Fruit fly (Drosophila melanogaster) ovary, adult (tissue): ENCODE measurements around the gene CG11403.

Experiments
- CG17801 ChIP-seq: fragments of 200-800 bp; optimal IDR thresholded peaks from 2 replicates; lab custom pipeline; 2019; ENCODE audit warnings: missing biosample characterization, mild to moderate bottlenecking, missing genetic modification characterization, moderate library complexity; ENCODE audit not compliant: partially characterized antibody

Gene CG11403

dm6 chrX:1235618-1236006 lies 4.1 kb downstream of the CG11403 start:
- TF ChIP-seq CG17801 (GFP tag; lab: Kevin White, UChicago) = no peak

- TF ChIP-seq CG17801 (GFP tag; lab: Kevin White, UChicago) = peak; percentile 95
Measured at dm6 chrX:1234817-1235617, 4.7 kb downstream of the CG11403 start.

DNA sequence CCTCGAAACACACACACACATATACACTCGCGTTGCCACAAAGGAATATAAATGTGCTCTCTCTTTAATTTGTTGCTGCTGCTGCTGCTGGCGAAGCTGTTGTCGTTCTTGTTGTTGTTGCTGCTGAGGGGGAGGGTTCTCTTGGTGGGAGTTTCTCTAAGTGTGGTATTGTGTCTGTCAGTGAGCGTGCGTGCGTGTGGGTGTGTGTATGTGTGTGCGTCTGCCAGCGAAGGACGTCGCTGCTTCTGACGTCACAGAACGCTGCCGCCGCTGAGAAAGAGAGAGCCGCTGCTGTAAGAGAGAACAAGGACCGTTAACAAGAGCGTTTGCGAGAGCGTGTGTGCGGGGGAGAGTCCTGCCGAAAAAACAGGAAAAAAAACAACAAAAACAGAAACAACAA lies 5.7 kb downstream of the CG11403 start:
- no peak for TF ChIP-seq CG17801 (GFP tag; lab: Kevin White, UChicago)

DNA sequence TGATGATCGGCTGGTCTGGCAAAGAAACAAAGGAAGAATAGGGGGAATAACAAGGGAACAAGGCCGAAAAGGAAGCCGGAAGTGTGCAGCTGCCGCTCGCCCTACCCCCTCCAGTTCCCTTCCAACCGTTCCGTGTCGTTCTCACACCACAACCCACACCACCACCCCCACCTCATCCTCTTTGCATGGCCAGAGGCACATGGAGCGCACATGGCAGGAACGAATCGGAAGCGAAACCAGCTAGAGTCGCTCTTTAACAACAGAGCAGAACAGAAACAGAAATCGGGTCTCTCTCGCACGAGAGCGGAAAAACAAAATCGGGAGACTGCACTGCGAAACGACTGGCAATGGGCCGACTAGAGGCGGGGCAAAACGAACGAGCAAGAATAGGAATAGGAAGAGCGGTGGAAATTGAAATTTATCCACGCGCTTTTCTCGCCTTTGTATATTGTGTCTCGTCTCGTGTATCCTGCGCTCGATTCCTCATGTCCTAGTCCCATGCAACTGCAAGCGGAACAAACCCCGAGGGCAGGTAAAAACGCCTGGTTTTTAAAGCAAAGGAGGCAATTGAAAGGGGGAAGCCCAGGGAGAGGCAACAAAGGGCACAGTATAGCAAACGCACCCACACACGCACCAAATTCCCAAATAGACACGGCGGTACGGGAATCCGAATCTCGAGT lies 7.0 kb downstream of the CG11403 start:
- TF ChIP-seq CG17801 (GFP tag; lab: Kevin White, UChicago) = no peak

DNA sequence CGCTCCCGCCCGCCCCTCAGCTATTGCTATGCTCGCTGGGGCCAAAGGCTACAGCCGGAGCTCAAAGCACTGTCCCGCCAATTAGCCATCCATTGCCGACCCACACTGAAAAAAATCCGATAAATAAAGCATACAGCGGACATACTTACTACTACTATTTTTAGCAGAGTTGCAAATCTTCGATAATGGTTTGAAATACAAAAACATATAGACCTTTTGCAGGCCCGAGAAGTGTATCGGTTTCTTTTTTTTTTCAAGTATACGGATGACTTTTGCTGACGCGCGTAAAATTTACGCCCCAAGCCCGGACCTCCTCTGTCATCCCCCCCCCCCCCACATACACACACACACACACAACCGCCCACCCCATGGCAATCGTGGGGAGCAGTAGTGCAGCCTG lies 8.0 kb downstream of the CG11403 start:
- TF ChIP-seq CG17801 (GFP tag; lab: Kevin White, UChicago) = no peak

DNA sequence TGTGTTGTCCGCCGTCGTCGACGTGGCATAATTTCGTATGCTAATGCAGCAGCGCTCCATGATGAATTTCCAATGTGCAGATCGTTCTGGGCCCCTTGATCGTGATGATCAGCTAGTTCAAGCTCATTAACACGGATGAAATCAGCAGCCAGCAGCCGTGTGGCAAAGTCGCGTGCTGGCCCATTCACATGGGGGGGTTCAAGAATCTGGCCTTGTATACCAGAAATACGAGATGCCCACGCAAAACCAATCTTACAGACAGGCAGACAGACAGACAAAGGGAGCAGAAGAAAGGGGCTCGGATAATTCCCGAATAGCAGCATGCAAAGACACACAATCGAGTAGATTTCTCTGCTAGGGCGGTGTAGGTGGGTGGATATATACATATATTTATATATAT lies 10.1 kb downstream of the CG11403 start:
- TF ChIP-seq CG17801 (GFP tag; lab: Kevin White, UChicago) = no peak

- no peak for TF ChIP-seq CG17801 (GFP tag; lab: Kevin White, UChicago)
Measured at dm6 chrX:1229098-1229497, 10.6 kb downstream of the CG11403 start.

- no peak for TF ChIP-seq CG17801 (GFP tag; lab: Kevin White, UChicago)
Measured at dm6 chrX:1225859-1226258, 13.8 kb downstream of the CG11403 start.

- TF ChIP-seq CG17801 (GFP tag; lab: Kevin White, UChicago) = peak; percentile 21
Measured at dm6 chrX:1216681-1217080, 23.0 kb downstream of the CG11403 start.

DNA sequence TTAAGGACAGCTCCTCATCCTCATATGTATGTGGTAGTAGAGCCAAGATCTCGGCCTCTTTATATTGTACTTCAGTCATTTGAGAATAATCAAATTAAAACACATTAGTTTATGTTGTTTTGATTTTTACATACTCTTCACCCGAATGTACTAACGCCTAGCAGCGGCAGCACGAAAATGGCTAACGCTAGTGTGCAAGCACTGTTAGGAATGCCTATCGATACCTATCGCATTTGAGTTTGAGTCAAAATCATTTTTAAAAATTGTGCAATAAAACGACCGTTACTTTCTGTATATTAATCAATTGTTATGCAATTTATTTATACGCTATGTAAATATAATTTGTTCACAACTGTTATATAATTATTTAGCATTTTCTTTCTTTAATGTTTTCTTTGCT lies 24.7 kb downstream of the CG11403 start, which contains the start of gene CG11398:
CG11398 (minus strand) TSS at position 157 of the 400 bp plus-strand sequence.
- TF ChIP-seq CG17801 (GFP tag; lab: Kevin White, UChicago) = no peak

dm6 chrX:1209251-1210020 lies 30.2 kb downstream of the CG11403 start, which contains the start of gene CG11382:
Gene CG11382 (plus strand): TSS chrX:1209970.
- TF ChIP-seq CG17801 (GFP tag; lab: Kevin White, UChicago) = no peak

dm6 chrX:1206437-1206836 lies 33.2 kb downstream of the CG11403 start, which contains the start of gene CG14624:
Gene CG14624 (plus strand): TSS chrX:1206737.
- TF ChIP-seq CG17801 (GFP tag; lab: Kevin White, UChicago) = no peak

- TF ChIP-seq CG17801 (GFP tag; lab: Kevin White, UChicago) = no peak
Measured at dm6 chrX:1203477-1203876, 36.2 kb downstream of the CG11403 start, which contains the start of gene CG11381. Gene CG11381 (plus strand): TSS chrX:1203777.

dm6 chrX:1199246-1199645 lies 40.4 kb downstream of the CG11403 start, which contains the start of gene CG14625:
Gene CG14625 (plus strand): TSS chrX:1199546.
- TF ChIP-seq CG17801 (GFP tag; lab: Kevin White, UChicago) = no peak

DNA sequence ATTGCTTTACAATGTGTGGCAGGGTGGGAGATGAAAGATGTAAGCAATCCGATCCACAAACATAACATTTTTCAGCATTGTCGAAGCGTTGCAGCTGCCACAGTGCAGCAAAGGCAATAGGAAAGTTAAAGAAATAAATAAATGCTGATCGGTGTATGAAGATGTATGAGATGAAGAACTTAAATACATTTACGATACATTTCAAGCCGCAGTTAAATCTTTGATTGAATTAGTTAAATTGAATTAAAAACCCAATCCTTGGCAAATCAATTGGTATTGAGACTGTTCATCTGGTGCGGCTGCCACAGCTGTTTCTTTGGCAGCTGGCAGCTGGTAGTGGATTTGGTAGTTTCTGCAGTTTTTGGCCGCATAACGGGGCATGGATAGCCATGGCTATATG lies 41.8 kb downstream of the CG11403 start:
- no peak for TF ChIP-seq CG17801 (GFP tag; lab: Kevin White, UChicago)
